Worm (Caenorhabditis elegans): ENCODE measurements around the gene E01G6.1.

- TF ChIP-seq ama-1 (optimal IDR thresholded peaks at IDR 0.05) (no peak), lin-13 (GFP tag; optimal IDR thresholded peaks at IDR 0.05) (no peak), pqm-1 (tag; optimal IDR thresholded peaks at IDR 0.05) (no peak), nhr-28 (tag; optimal IDR thresholded peaks at IDR 0.05) (no peak), alr-1 (tag; optimal IDR thresholded peaks at IDR 0.05; ENCODE audit: borderline replicate concordance) (no peak), aha-1 (tag; optimal IDR thresholded peaks at IDR 0.05) (no peak), hlh-17 (GFP tag; optimal IDR thresholded peaks at IDR 0.05; ENCODE audit: borderline replicate concordance) (no peak), fkh-10 (GFP tag; optimal IDR thresholded peaks at IDR 0.05) (no peak), unc-62 (GFP tag; optimal IDR thresholded peaks at IDR 0.05) (no peak), nhr-237 (tag; optimal IDR thresholded peaks at IDR 0.05) (no peak), blmp-1 (tag; optimal IDR thresholded peaks at IDR 0.05) (no peak), fkh-8 (tag; optimal IDR thresholded peaks at IDR 0.05) (no peak), ztf-4 (tag; optimal IDR thresholded peaks at IDR 0.05) (no peak), mep-1 (tag; optimal IDR thresholded peaks at IDR 0.05) (no peak)
Measured at ce11 chrX:12314395-12314794, 53.7 kb downstream of the E01G6.1 start.
